Worm (Caenorhabditis elegans) whole organism, mixed stage, embryonic: ENCODE data around the gene sax-7.

Experiments
- M03D4.4 ChIP-seq: sonication (generic microtip); optimal IDR thresholded peaks from 2 replicates; lab custom pipeline; 2017; ENCODE audit warnings: mild to moderate bottlenecking, missing genetic modification characterization, missing compliant biosample characterization
- bed-3 ChIP-seq: fragments of 200-800 bp; sonication (Bioruptor generic); optimal IDR thresholded peaks from 3 replicates; lab custom pipeline; 2018; ENCODE audit warnings: mild to moderate bottlenecking, missing genetic modification characterization, moderate library complexity, missing compliant biosample characterization
- blmp-1 ChIP-seq: fragments of 150-350 bp; optimal IDR thresholded peaks from 2 replicates; lab custom pipeline; 2014; ENCODE audit warnings: missing biosample characterization, missing genetic modification characterization
- ceh-39 ChIP-seq: fragments of 150-350 bp; optimal IDR thresholded peaks from 2 replicates; lab custom pipeline; 2014; ENCODE audit warnings: missing biosample characterization, missing genetic modification characterization
- ceh-43 ChIP-seq: fragments of 200-800 bp; sonication (Bioruptor generic); optimal IDR thresholded peaks from 2 replicates; lab custom pipeline; 2018; ENCODE audit warnings: mild to moderate bottlenecking, missing genetic modification characterization, moderate library complexity, missing compliant biosample characterization
- ceh-83 ChIP-seq: fragments of 200-800 bp; sonication (Bioruptor generic); optimal IDR thresholded peaks from 2 replicates; lab custom pipeline; 2018; ENCODE audit warnings: mild to moderate bottlenecking, missing genetic modification characterization, missing compliant biosample characterization
- ces-1 ChIP-seq: fragments of 150-350 bp; optimal IDR thresholded peaks from 2 replicates; lab custom pipeline; 2014; ENCODE audit warnings: missing biosample characterization, missing genetic modification reagents, missing genetic modification characterization
- cnd-1 ChIP-seq: fragments of 200-800 bp; sonication (Bioruptor generic); optimal IDR thresholded peaks from 2 replicates; lab custom pipeline; 2018; ENCODE audit warnings: mild to moderate bottlenecking, missing genetic modification characterization, missing compliant biosample characterization
- drap-1 ChIP-seq: fragments of 200-800 bp; sonication (Bioruptor generic); optimal IDR thresholded peaks from 3 replicates; lab custom pipeline; 2018; ENCODE audit warnings: mild to moderate bottlenecking, missing genetic modification characterization, missing compliant biosample characterization
- elt-1 ChIP-seq: sonication (generic microtip); optimal IDR thresholded peaks from 2 replicates; lab custom pipeline; 2017; ENCODE audit warnings: missing genetic modification characterization, mild to moderate bottlenecking, missing compliant biosample characterization, antibody characterized with exemption, moderate library complexity, borderline replicate concordance; ENCODE audit not compliant: insufficient read depth
- elt-3 ChIP-seq: fragments of 150-350 bp; optimal IDR thresholded peaks from 2 replicates; lab custom pipeline; 2014; ENCODE audit warnings: missing biosample characterization, missing genetic modification characterization
- flh-1 ChIP-seq: fragments of 200-800 bp; sonication (Bioruptor generic); optimal IDR thresholded peaks from 2 replicates; lab custom pipeline; 2018; ENCODE audit warnings: mild to moderate bottlenecking, missing genetic modification characterization, moderate library complexity, missing compliant biosample characterization
- ham-2 ChIP-seq: fragments of 200-800 bp; sonication (Bioruptor generic); optimal IDR thresholded peaks from 2 replicates; lab custom pipeline; 2018; ENCODE audit warnings: mild to moderate bottlenecking, missing genetic modification characterization, missing compliant biosample characterization
- hlh-1 ChIP-seq: fragments of 150-350 bp; optimal IDR thresholded peaks from 2 replicates; lab custom pipeline; 2014; ENCODE audit warnings: missing biosample characterization, missing genetic modification reagents, missing genetic modification characterization
- lin-13 ChIP-seq: fragments of 150-350 bp; optimal IDR thresholded peaks from 2 replicates; lab custom pipeline; 2014; ENCODE audit warnings: missing biosample characterization, missing genetic modification characterization
- lin-32 ChIP-seq: fragments of 200-800 bp; sonication (Bioruptor generic); optimal IDR thresholded peaks from 2 replicates; lab custom pipeline; 2018; ENCODE audit warnings: mild to moderate bottlenecking, missing genetic modification characterization, missing compliant biosample characterization
- lsy-2 ChIP-seq: fragments of 150-350 bp; optimal IDR thresholded peaks from 2 replicates; lab custom pipeline; 2014; ENCODE audit warnings: missing biosample characterization, missing genetic modification characterization
- mab-5 ChIP-seq: fragments of 150-350 bp; optimal IDR thresholded peaks from 2 replicates; lab custom pipeline; 2014; ENCODE audit warnings: missing biosample characterization, missing genetic modification characterization
- mep-1 ChIP-seq: fragments of 150-350 bp; optimal IDR thresholded peaks from 2 replicates; lab custom pipeline; 2017; ENCODE audit warnings: missing biosample characterization, missing genetic modification reagents, missing genetic modification characterization, inconsistent platforms
- mls-2 ChIP-seq: sonication (generic microtip); optimal IDR thresholded peaks from 2 replicates; lab custom pipeline; 2016; ENCODE audit warnings: mild to moderate bottlenecking, missing genetic modification characterization, moderate library complexity, missing compliant biosample characterization
- nhr-12 ChIP-seq: fragments of 150-350 bp; optimal IDR thresholded peaks from 2 replicates; lab custom pipeline; 2014; ENCODE audit warnings: missing biosample characterization, missing genetic modification characterization
- nhr-2 ChIP-seq: fragments of 150-350 bp; optimal IDR thresholded peaks from 2 replicates; lab custom pipeline; 2014; ENCODE audit warnings: missing biosample characterization, missing genetic modification characterization
- nhr-237 ChIP-seq: fragments of 150-350 bp; optimal IDR thresholded peaks from 2 replicates; lab custom pipeline; 2014; ENCODE audit warnings: missing biosample characterization, missing genetic modification characterization
- nhr-28 ChIP-seq: fragments of 150-350 bp; optimal IDR thresholded peaks from 2 replicates; lab custom pipeline; 2014; ENCODE audit warnings: missing biosample characterization, missing genetic modification characterization
- nhr-76 ChIP-seq: sonication (generic microtip); optimal IDR thresholded peaks from 2 replicates; lab custom pipeline; 2017; ENCODE audit warnings: missing biosample characterization, missing genetic modification characterization
- pha-4 ChIP-seq: fragments of 150-350 bp; optimal IDR thresholded peaks from 2 replicates; lab custom pipeline; 2018; ENCODE audit warnings: missing biosample characterization, missing genetic modification reagents, missing genetic modification characterization
- sem-2 ChIP-seq: fragments of 200-800 bp; sonication (Bioruptor generic); optimal IDR thresholded peaks from 2 replicates; lab custom pipeline; 2018; ENCODE audit warnings: mild to moderate bottlenecking, missing genetic modification characterization, missing compliant biosample characterization
- snpc-4 ChIP-seq: fragments of 150-350 bp; optimal IDR thresholded peaks from 2 replicates; lab custom pipeline; 2014; ENCODE audit warnings: missing biosample characterization, missing genetic modification characterization
- sptf-1 ChIP-seq: sonication (generic microtip); optimal IDR thresholded peaks from 2 replicates; lab custom pipeline; 2017; ENCODE audit warnings: mild to moderate bottlenecking, missing genetic modification characterization, moderate library complexity, missing compliant biosample characterization
- tbx-8 ChIP-seq: fragments of 200-800 bp; sonication (Bioruptor generic); optimal IDR thresholded peaks from 2 replicates; lab custom pipeline; 2018; ENCODE audit warnings: mild to moderate bottlenecking, missing genetic modification characterization, moderate library complexity, missing compliant biosample characterization
- unc-120 ChIP-seq: sonication (generic microtip); optimal IDR thresholded peaks from 2 replicates; lab custom pipeline; 2017; ENCODE audit warnings: missing genetic modification characterization, missing compliant biosample characterization; ENCODE audit not compliant: poor library complexity, severe bottlenecking
- unc-39 ChIP-seq: fragments of 150-350 bp; optimal IDR thresholded peaks from 2 replicates; lab custom pipeline; 2014; ENCODE audit warnings: missing biosample characterization, missing genetic modification characterization
- unc-62 ChIP-seq: fragments of 150-350 bp; optimal IDR thresholded peaks from 2 replicates; lab custom pipeline; 2014; ENCODE audit warnings: missing biosample characterization, missing genetic modification reagents, missing genetic modification characterization
- zip-8 ChIP-seq: fragments of 150-350 bp; optimal IDR thresholded peaks from 2 replicates; lab custom pipeline; 2014; ENCODE audit warnings: missing biosample characterization, missing genetic modification characterization
- ztf-11 ChIP-seq: fragments of 150-350 bp; optimal IDR thresholded peaks from 2 replicates; lab custom pipeline; 2014; ENCODE audit warnings: missing biosample characterization, missing genetic modification characterization

The sax-7 gene

ce11 chrIV:8048083-8048482 lies 14.4 kb upstream of the sax-7 start:
- TF ChIP-seq mep-1 (tag; lab: Kevin White, UChicago) = no peak
- no peak for TF ChIP-seq ces-1
- TF ChIP-seq nhr-237 (tag; lab: Kevin White, UChicago) = no peak
- TF ChIP-seq snpc-4 (tag; lab: Kevin White, UChicago) = no peak
- no peak for TF ChIP-seq mab-5 (tag; lab: Kevin White, UChicago)
- TF ChIP-seq zip-8 (tag; lab: Kevin White, UChicago) = no peak
- no peak for TF ChIP-seq ham-2 (GFP tag; lab: Kevin White, UChicago)
- TF ChIP-seq lin-32 = no peak
- no peak for TF ChIP-seq drap-1 (GFP tag; lab: Kevin White, UChicago)
- TF ChIP-seq nhr-28 (tag; lab: Kevin White, UChicago) = no peak
- no peak for TF ChIP-seq elt-3 (tag; lab: Kevin White, UChicago)
- no peak for TF ChIP-seq ztf-11
- TF ChIP-seq mls-2 = no peak
- no peak for TF ChIP-seq tbx-8 (GFP tag; lab: Kevin White, UChicago)
- no peak for TF ChIP-seq nhr-12
- no peak for TF ChIP-seq nhr-76 (tag; lab: Kevin White, UChicago)
- no peak for TF ChIP-seq blmp-1 (tag; lab: Kevin White, UChicago)
- TF ChIP-seq ceh-43 (GFP tag; lab: Kevin White, UChicago) = no peak
- no peak for TF ChIP-seq unc-62 (GFP tag; lab: Kevin White, UChicago)
- TF ChIP-seq, all 35 proteins: peak for 0

ce11 chrIV:8052694-8053093 lies 9.8 kb upstream of the sax-7 start:
- TF ChIP-seq ces-1 (peak; percentile 82), ztf-11 (no peak), sem-2 (no peak), mls-2 (no peak)
- TF ChIP-seq, all 35 proteins: peak for 1

ce11 chrIV:8053955-8054354 lies 8.5 kb upstream of the sax-7 start:
- TF ChIP-seq ces-1 (peak; percentile 74), drap-1 (GFP tag; lab: Kevin White, UChicago) (no peak), sptf-1 (tag; lab: Kevin White, UChicago) (no peak), nhr-12 (no peak), ceh-43 (GFP tag; lab: Kevin White, UChicago) (no peak), hlh-1 (tag; lab: Kevin White, UChicago) (no peak), lsy-2 (tag; lab: Kevin White, UChicago) (no peak)

- TF ChIP-seq cnd-1 = no peak
- no peak for TF ChIP-seq hlh-1 (tag; lab: Kevin White, UChicago)
- no peak for TF ChIP-seq ces-1
- TF ChIP-seq snpc-4 (tag; lab: Kevin White, UChicago) = no peak
- TF ChIP-seq flh-1 (GFP tag; lab: Kevin White, UChicago) = no peak
- no peak for TF ChIP-seq ceh-83
- TF ChIP-seq ceh-43 (GFP tag; lab: Kevin White, UChicago) = no peak
- no peak for TF ChIP-seq bed-3 (GFP tag; lab: Kevin White, UChicago)
- no peak for TF ChIP-seq mab-5 (tag; lab: Kevin White, UChicago)
- no peak for TF ChIP-seq ztf-11
- no peak for TF ChIP-seq elt-1
- no peak for TF ChIP-seq unc-62 (GFP tag; lab: Kevin White, UChicago)
- no peak for TF ChIP-seq nhr-12
- no peak for TF ChIP-seq blmp-1 (tag; lab: Kevin White, UChicago)
Observed at ce11 chrIV:8061267-8061666, 1.2 kb upstream of the sax-7 start.

ce11 chrIV:8066598-8066997 lies 4.1 kb downstream of the sax-7 start:
- peak; percentile 8 for TF ChIP-seq unc-62 (GFP tag; lab: Kevin White, UChicago)
- TF ChIP-seq flh-1 (GFP tag; lab: Kevin White, UChicago) = no peak
- peak; percentile 29 for TF ChIP-seq ham-2 (GFP tag; lab: Kevin White, UChicago)
- TF ChIP-seq M03D4.4 (tag; lab: Kevin White, UChicago) = peak; percentile 36
- TF ChIP-seq nhr-237 (tag; lab: Kevin White, UChicago) = no peak
- TF ChIP-seq ceh-43 (GFP tag; lab: Kevin White, UChicago) = no peak
- TF ChIP-seq lin-13 (tag; lab: Kevin White, UChicago) = no peak
- TF ChIP-seq elt-1 = no peak
- TF ChIP-seq drap-1 (GFP tag; lab: Kevin White, UChicago) = peak; percentile 15
- no peak for TF ChIP-seq tbx-8 (GFP tag; lab: Kevin White, UChicago)
- peak; percentile 30 for TF ChIP-seq mep-1 (tag; lab: Kevin White, UChicago)
- peak; percentile 24 for TF ChIP-seq lsy-2 (tag; lab: Kevin White, UChicago)
- no peak for TF ChIP-seq lin-32
- no peak for TF ChIP-seq ceh-39
- no peak for TF ChIP-seq nhr-28 (tag; lab: Kevin White, UChicago)
- peak; percentile 34 for TF ChIP-seq ztf-11
- TF ChIP-seq blmp-1 (tag; lab: Kevin White, UChicago) = no peak
- no peak for TF ChIP-seq snpc-4 (tag; lab: Kevin White, UChicago)
- peak; percentile 71 for TF ChIP-seq sptf-1 (tag; lab: Kevin White, UChicago)
- no peak for TF ChIP-seq cnd-1
- no peak for TF ChIP-seq nhr-76 (tag; lab: Kevin White, UChicago)
- peak; percentile 77 for TF ChIP-seq unc-120
- no peak for TF ChIP-seq unc-39 (tag; lab: Kevin White, UChicago)
- TF ChIP-seq nhr-12 = no peak
- TF ChIP-seq nhr-2 (tag; lab: Kevin White, UChicago) = no peak
- no peak for TF ChIP-seq bed-3 (GFP tag; lab: Kevin White, UChicago)
- peak; percentile 48 for TF ChIP-seq ces-1
- TF ChIP-seq mab-5 (tag; lab: Kevin White, UChicago) = no peak
- no peak for TF ChIP-seq elt-3 (tag; lab: Kevin White, UChicago)
- TF ChIP-seq ceh-83 = no peak
- no peak for TF ChIP-seq sem-2
- peak; percentile 58 for TF ChIP-seq mls-2
- peak; percentile 19 for TF ChIP-seq pha-4 (tag; lab: Kevin White, UChicago)
- no peak for TF ChIP-seq zip-8 (tag; lab: Kevin White, UChicago)
- TF ChIP-seq hlh-1 (tag; lab: Kevin White, UChicago) = no peak
